Fruit fly (Drosophila melanogaster): ENCODE data around the gene CG14258.

dm6 chr3R:27098638-27099037 is 5.7 kb downstream of the CG14258 start:
- no peak for TF ChIP-seq Hr96 (GFP tag; optimal IDR thresholded peaks at IDR 0.05)
- no peak for TF ChIP-seq kay (GFP tag; ENCODE audit: borderline replicate concordance)
- no peak for TF ChIP-seq toe (GFP tag; optimal IDR thresholded peaks at IDR 0.05)
- no peak for TF ChIP-seq CG7101 (tag; optimal IDR thresholded peaks at IDR 0.05)
- no peak for TF ChIP-seq cic (GFP tag; optimal IDR thresholded peaks at IDR 0.05)
- no peak for TF ChIP-seq Crg-1 (GFP tag; optimal IDR thresholded peaks at IDR 0.05)
- TF ChIP-seq CG7045 (GFP tag; optimal IDR thresholded peaks at IDR 0.05) = no peak
